Fruit fly (Drosophila melanogaster) whole organism, embryonic: ENCODE results near the gene Rbp1-like.

Source experiments
- ATbp ChIP-seq: fragments of 200-800 bp; sonication (Bioruptor generic); optimal IDR thresholded peaks from 2 replicates; lab custom pipeline; 2017; ENCODE audit warnings: missing biosample characterization, mild to moderate bottlenecking, missing genetic modification characterization, missing genetic modification reagents
- Abd-B ChIP-seq: fragments of 200-800 bp; sonication (Bioruptor generic); optimal IDR thresholded peaks from 2 replicates; lab custom pipeline; 2018; ENCODE audit warnings: missing biosample characterization, mild to moderate bottlenecking, missing genetic modification characterization, moderate library complexity
- Asciz ChIP-seq: fragments of 200-800 bp; sonication (Bioruptor generic); optimal IDR thresholded peaks from 2 replicates; lab custom pipeline; 2017; ENCODE audit warnings: missing biosample characterization, mild to moderate bottlenecking, missing genetic modification characterization, missing genetic modification reagents
- Atf6 ChIP-seq: fragments of 200-800 bp; sonication (Bioruptor generic); IDR thresholded peaks from 2 replicates; pipeline ENCODE4 v1.3.6; 2022; ENCODE audit warnings: missing biosample characterization, missing genetic modification characterization
- Awh ChIP-seq: fragments of 200-800 bp; sonication (Bioruptor generic); IDR thresholded peaks from 2 replicates; pipeline ENCODE4, ENCODE4 v1.3.6; 2022; ENCODE audit warnings: missing biosample characterization, missing genetic modification characterization
- Bdp1 ChIP-seq: fragments of 200-800 bp; sonication (Bioruptor generic); optimal IDR thresholded peaks from 3 replicates; lab custom pipeline; 2016; ENCODE audit warnings: missing biosample characterization, missing genetic modification characterization
- CG10959 ChIP-seq: fragments of 200-800 bp; sonication (Bioruptor generic); IDR thresholded peaks from 2 replicates; pipeline ENCODE4 v1.3.6; 2022; ENCODE audit warnings: missing biosample characterization, missing genetic modification characterization
- CG12155 ChIP-seq: fragments of 200-800 bp; sonication (Bioruptor generic); optimal IDR thresholded peaks from 3 replicates; lab custom pipeline; 2016; ENCODE audit warnings: missing biosample characterization, missing genetic modification characterization
- CG12219 ChIP-seq: fragments of 200-800 bp; sonication (Bioruptor generic); optimal IDR thresholded peaks from 3 replicates; lab custom pipeline; 2018; ENCODE audit warnings: missing biosample characterization, mild to moderate bottlenecking, missing genetic modification characterization
- CG14860 ChIP-seq: fragments of 200-800 bp; sonication (Bioruptor generic); IDR thresholded peaks from 3 replicates; pipeline ENCODE4 v1.3.6; 2022; ENCODE audit warnings: missing biosample characterization, missing genetic modification characterization; ENCODE audit not compliant: partially characterized antibody
- CG14965 ChIP-seq: fragments of 200-800 bp; sonication (Bioruptor generic); optimal IDR thresholded peaks from 2 replicates; lab custom pipeline; 2016; ENCODE audit warnings: missing biosample characterization, missing genetic modification characterization, borderline replicate concordance
- CG15696 ChIP-seq: fragments of 200-800 bp; sonication (Bioruptor generic); optimal IDR thresholded peaks from 2 replicates; lab custom pipeline; 2019; ENCODE audit warnings: missing biosample characterization, mild to moderate bottlenecking, missing genetic modification characterization, moderate library complexity
- CG16863 ChIP-seq: fragments of 200-800 bp; sonication (Bioruptor generic); optimal IDR thresholded peaks from 3 replicates; lab custom pipeline; 2016; ENCODE audit warnings: missing biosample characterization, missing genetic modification characterization
- CG17829 ChIP-seq: fragments of 200-800 bp; optimal IDR thresholded peaks from 2 replicates; lab custom pipeline; 2019; ENCODE audit warnings: missing biosample characterization, mild to moderate bottlenecking, missing genetic modification characterization, moderate library complexity
- CG2129 ChIP-seq: fragments of 200-800 bp; sonication (Bioruptor generic); IDR thresholded peaks from 2 replicates; pipeline ENCODE4 v1.3.6; 2022; ENCODE audit warnings: missing biosample characterization, missing genetic modification characterization; ENCODE audit not compliant: partially characterized antibody
- CG2199 ChIP-seq: fragments of 200-800 bp; sonication (Bioruptor generic); IDR thresholded peaks from 3 replicates; pipeline ENCODE4 v1.3.6; 2022; ENCODE audit warnings: missing biosample characterization, missing genetic modification characterization
- CG30020 ChIP-seq: fragments of 200-800 bp; optimal IDR thresholded peaks from 2 replicates; lab custom pipeline; 2019; ENCODE audit warnings: missing biosample characterization, mild to moderate bottlenecking, missing genetic modification characterization, moderate library complexity
- CG3995 ChIP-seq: fragments of 200-800 bp; sonication (Bioruptor generic); optimal IDR thresholded peaks from 3 replicates; lab custom pipeline; 2016; ENCODE audit warnings: missing biosample characterization, missing genetic modification characterization
- CG4404 ChIP-seq: fragments of 200-800 bp; sonication (Bioruptor generic); IDR thresholded peaks from 2 replicates; pipeline ENCODE4 v1.3.6; 2022; ENCODE audit warnings: missing biosample characterization, missing genetic modification characterization
- CG7987 ChIP-seq: fragments of 200-800 bp; sonication (Bioruptor generic); optimal IDR thresholded peaks from 2 replicates; lab custom pipeline; 2018; ENCODE audit warnings: missing biosample characterization, mild to moderate bottlenecking, missing genetic modification characterization, moderate library complexity
- Dll ChIP-seq: fragments of 200-800 bp; sonication (Bioruptor generic); IDR thresholded peaks from 4 replicates; pipeline ENCODE4 v1.3.6; 2022; ENCODE audit warnings: missing biosample characterization, missing genetic modification characterization; ENCODE audit not compliant: partially characterized antibody
- Ets65A ChIP-seq: fragments of 200-800 bp; sonication (Bioruptor generic); peaks from one replicate; lab custom pipeline; 2016; ENCODE audit warnings: missing biosample characterization, missing genetic modification characterization
- Ets97D ChIP-seq: fragments of 200-800 bp; sonication (Bioruptor generic); optimal IDR thresholded peaks from 3 replicates; lab custom pipeline; 2016; ENCODE audit warnings: missing biosample characterization, missing genetic modification characterization
- Lhr ChIP-seq: fragments of 200-800 bp; sonication (Bioruptor generic); optimal IDR thresholded peaks from 3 replicates; lab custom pipeline; 2017; ENCODE audit warnings: mild to moderate bottlenecking, missing biosample characterization, missing genetic modification reagents, missing genetic modification characterization
- Mad ChIP-seq: fragments of 200-800 bp; sonication (Bioruptor generic); optimal IDR thresholded peaks from 2 replicates; lab custom pipeline; 2016; ENCODE audit warnings: missing biosample characterization, missing genetic modification characterization
- Max ChIP-seq: fragments of 200-800 bp; sonication (Bioruptor generic); optimal IDR thresholded peaks from 2 replicates; lab custom pipeline; 2016; ENCODE audit warnings: missing biosample characterization, mild to moderate bottlenecking, missing genetic modification characterization
- Oli ChIP-seq: fragments of 200-800 bp; sonication (Bioruptor generic); optimal IDR thresholded peaks from 2 replicates; lab custom pipeline; 2018; ENCODE audit warnings: missing biosample characterization, mild to moderate bottlenecking, missing genetic modification characterization, moderate library complexity
- Xrp1 ChIP-seq: fragments of 200-800 bp; sonication (Bioruptor generic); IDR thresholded peaks from 2 replicates; pipeline ENCODE4 v1.3.6; 2022; ENCODE audit warnings: missing biosample characterization, missing genetic modification characterization
- bigmax ChIP-seq: fragments of 200-800 bp; sonication (Bioruptor generic); optimal IDR thresholded peaks from 2 replicates; lab custom pipeline; 2018; ENCODE audit warnings: missing biosample characterization, mild to moderate bottlenecking, missing genetic modification characterization
- chif ChIP-seq, 2 experiments: fragments of 200-800 bp; sonication (Bioruptor generic); optimal IDR thresholded peaks; 3 replicates each; lab custom pipeline; 2016; ENCODE audit warnings: missing biosample characterization in 2 of 2, missing genetic modification characterization in 2 of 2
- ci ChIP-seq: fragments of 200-800 bp; sonication (Bioruptor generic); IDR thresholded peaks from 3 replicates; pipeline ENCODE4 v1.3.6; 2022; ENCODE audit warnings: missing biosample characterization, missing genetic modification characterization
- crc ChIP-seq: fragments of 200-800 bp; sonication (Bioruptor generic); optimal IDR thresholded peaks from 2 replicates; lab custom pipeline; 2016; ENCODE audit warnings: missing biosample characterization, missing genetic modification characterization
- danr ChIP-seq: fragments of 200-800 bp; sonication (Bioruptor generic); IDR thresholded peaks from 2 replicates; pipeline ENCODE4 v1.3.6; 2022; ENCODE audit warnings: missing biosample characterization, missing genetic modification characterization
- dimm ChIP-seq: fragments of 200-800 bp; sonication (Bioruptor generic); IDR thresholded peaks from 2 replicates; pipeline ENCODE4 v1.3.6; 2022; ENCODE audit warnings: missing biosample characterization, missing genetic modification characterization
- ems ChIP-seq: fragments of 200-800 bp; sonication (Bioruptor generic); optimal IDR thresholded peaks from 3 replicates; lab custom pipeline; 2016; ENCODE audit warnings: missing biosample characterization, missing genetic modification characterization
- eyg ChIP-seq: fragments of 200-800 bp; sonication (Bioruptor generic); optimal IDR thresholded peaks from 3 replicates; lab custom pipeline; 2016; ENCODE audit warnings: missing biosample characterization, missing genetic modification characterization
- fd96Cb ChIP-seq: fragments of 200-800 bp; sonication (Bioruptor generic); optimal IDR thresholded peaks from 2 replicates; lab custom pipeline; 2018; ENCODE audit warnings: missing biosample characterization, mild to moderate bottlenecking, missing genetic modification characterization, moderate library complexity
- gce ChIP-seq: fragments of 200-800 bp; sonication (Bioruptor generic); IDR thresholded peaks from 3 replicates; pipeline ENCODE4 v1.3.6; 2022; ENCODE audit warnings: missing biosample characterization, missing genetic modification characterization
- gfzf ChIP-seq: fragments of 200-800 bp; sonication (Bioruptor generic); optimal IDR thresholded peaks from 2 replicates; lab custom pipeline; 2016; ENCODE audit warnings: missing biosample characterization, mild to moderate bottlenecking, missing genetic modification characterization, moderate library complexity
- klu ChIP-seq: fragments of 200-800 bp; sonication (Bioruptor generic); IDR thresholded peaks from 2 replicates; pipeline ENCODE4 v1.3.6; 2022; ENCODE audit warnings: missing biosample characterization, missing genetic modification characterization
- mam ChIP-seq: fragments of 200-800 bp; sonication (Bioruptor generic); optimal IDR thresholded peaks from 3 replicates; lab custom pipeline; 2016; ENCODE audit warnings: missing biosample characterization, missing genetic modification characterization
- pho ChIP-seq: fragments of 200-800 bp; sonication (Bioruptor generic); optimal IDR thresholded peaks from 2 replicates; lab custom pipeline; 2016; ENCODE audit warnings: missing biosample characterization, missing genetic modification characterization
- pzg ChIP-seq: fragments of 200-800 bp; sonication (Bioruptor generic); optimal IDR thresholded peaks from 3 replicates; lab custom pipeline; 2018; ENCODE audit warnings: missing biosample characterization, mild to moderate bottlenecking, missing genetic modification characterization, moderate library complexity
- ranshi ChIP-seq: fragments of 200-800 bp; sonication (Bioruptor generic); IDR thresholded peaks from 2 replicates; pipeline ENCODE4 v1.3.6; 2022; ENCODE audit warnings: missing biosample characterization, missing genetic modification characterization
- sim ChIP-seq: fragments of 200-800 bp; sonication (Bioruptor generic); IDR thresholded peaks from 2 replicates; pipeline ENCODE4 v1.3.6; 2022; ENCODE audit warnings: missing biosample characterization, missing genetic modification characterization
- slou ChIP-seq: fragments of 200-800 bp; sonication (Bioruptor generic); optimal IDR thresholded peaks from 3 replicates; lab custom pipeline; 2016; ENCODE audit warnings: missing biosample characterization, missing genetic modification characterization
- sna ChIP-seq: fragments of 200-800 bp; sonication (Bioruptor generic); IDR thresholded peaks from 2 replicates; pipeline ENCODE4 v1.3.6; 2022; ENCODE audit warnings: missing biosample characterization, missing genetic modification characterization; ENCODE audit not compliant: partially characterized antibody
- sob ChIP-seq: fragments of 200-800 bp; sonication (Bioruptor generic); IDR thresholded peaks from 2 replicates; pipeline ENCODE4 v1.3.6; 2022; ENCODE audit warnings: missing biosample characterization, missing genetic modification characterization
- ssp ChIP-seq: fragments of 200-800 bp; sonication (Bioruptor generic); IDR thresholded peaks from 2 replicates; pipeline ENCODE4 v1.3.6; 2022; ENCODE audit warnings: missing biosample characterization, missing genetic modification characterization
- zen2 ChIP-seq: fragments of 200-800 bp; sonication (Bioruptor generic); IDR thresholded peaks from 3 replicates; pipeline ENCODE4 v1.3.6; 2022; ENCODE audit warnings: missing biosample characterization, missing genetic modification characterization; ENCODE audit not compliant: partially characterized antibody
- zfh2 ChIP-seq: fragments of 200-800 bp; sonication (Bioruptor generic); optimal IDR thresholded peaks from 2 replicates; lab custom pipeline; 2016; ENCODE audit warnings: missing biosample characterization, missing genetic modification characterization

Gene Rbp1-like

DNA sequence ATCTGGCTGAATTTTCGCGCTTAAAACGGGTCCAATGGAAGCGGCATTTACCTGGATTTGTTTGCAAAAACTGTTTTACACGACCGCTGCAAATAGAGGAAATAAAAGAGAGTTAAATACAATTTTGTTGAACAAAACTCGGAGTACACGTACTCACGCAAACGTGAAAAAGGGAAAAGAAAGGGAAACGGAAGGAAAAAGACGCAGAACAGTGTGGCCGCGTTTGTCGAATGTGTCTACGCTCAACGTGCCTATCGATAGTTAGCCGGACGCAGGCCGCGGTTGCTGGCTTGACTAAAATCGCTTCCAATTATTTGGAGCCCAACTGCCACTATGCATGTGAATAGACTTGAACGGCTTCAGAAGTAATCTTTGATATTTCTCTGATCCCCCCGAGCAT lies 47.2 kb downstream of the Rbp1-like start, which contains the start of gene RpS15Aa (continued):
- 0 out of 2 replicates have a peak, but pooled peaks have one; percentile 18 for TF ChIP-seq CG2129 (GFP tag; lab: Robert Waterston, UW)
- peak; percentile 78 for TF ChIP-seq Asciz (GFP tag; lab: Kevin White, UChicago)
- TF ChIP-seq ci (GFP tag; lab: Robert Waterston, UW) = peak; percentile 96
- peak; percentile 79 for TF ChIP-seq pzg (GFP tag; lab: Kevin White, UChicago)
- peak; percentile 66 for TF ChIP-seq zfh2 (GFP tag; lab: Kevin White, UChicago)
- no peak for TF ChIP-seq Bdp1
- peak; percentile 81 for TF ChIP-seq gfzf
- peak; percentile 48; the same call in 1 of the 2 replicates for TF ChIP-seq CG10959 (GFP tag; lab: Robert Waterston, UW)
- TF ChIP-seq Ets97D (GFP tag; lab: Kevin White, UChicago) = peak; percentile 99
- peak; percentile 39 for TF ChIP-seq ems (GFP tag; lab: Kevin White, UChicago)
- TF ChIP-seq CG12155 = peak; percentile 27
- peak; percentile 58 for TF ChIP-seq CG17829 (tag; lab: Kevin White, UChicago)
- peak; percentile 51 for TF ChIP-seq ATbp (GFP tag; lab: Kevin White, UChicago)
- TF ChIP-seq ssp = peak; percentile 70
- peak; percentile 99 for TF ChIP-seq Ets65A (GFP tag; lab: Kevin White, UChicago)
- TF ChIP-seq zen2 = no peak
- peak; percentile 68 for TF ChIP-seq CG3995 (GFP tag; lab: Kevin White, UChicago)
- no peak for TF ChIP-seq CG15696
- TF ChIP-seq crc (GFP tag; lab: Kevin White, UChicago) = peak; percentile 56
- peak; percentile 73 for TF ChIP-seq mam (GFP tag; lab: Kevin White, UChicago)
- peak; percentile 89 for TF ChIP-seq CG2199 (GFP tag; lab: Robert Waterston, UW)
- TF ChIP-seq klu (GFP tag; lab: Robert Waterston, UW) = no peak
- TF ChIP-seq fd96Cb (tag; lab: Kevin White, UChicago) = no peak
- TF ChIP-seq slou (GFP tag; lab: Kevin White, UChicago) = peak; percentile 59
- TF ChIP-seq danr (GFP tag; lab: Robert Waterston, UW) = peak; percentile 45; the same call in 1 of the 2 replicates
- TF ChIP-seq sob (GFP tag; lab: Robert Waterston, UW) = peak; percentile 83
- peak; percentile 37; the same call in 2 of the 3 replicates for TF ChIP-seq CG14860
- TF ChIP-seq bigmax (GFP tag; lab: Kevin White, UChicago) = peak; percentile 38
- TF ChIP-seq sim (GFP tag; lab: Robert Waterston, UW) = no peak; the same call in 1 of the 2 replicates
- TF ChIP-seq Lhr (GFP tag; lab: Kevin White, UChicago) = peak; percentile 67
- TF ChIP-seq Oli (tag; lab: Kevin White, UChicago) = peak; percentile 14
- no peak for TF ChIP-seq sna (GFP tag; lab: Robert Waterston, UW)
- no peak for TF ChIP-seq Max
- peak; percentile 78 for TF ChIP-seq pho (GFP tag; lab: Kevin White, UChicago)
- TF ChIP-seq Dll (GFP tag; lab: Robert Waterston, UW) = no peak
- peak; percentile 69 for TF ChIP-seq Atf6 (GFP tag; lab: Robert Waterston, UW)
- peak; percentile 56 for TF ChIP-seq dimm (GFP tag; lab: Robert Waterston, UW)
- peak; percentile 53 for TF ChIP-seq CG14965 (GFP tag; lab: Kevin White, UChicago)
- TF ChIP-seq Abd-B (GFP tag; lab: Kevin White, UChicago) = peak; percentile 37
- TF ChIP-seq gce = peak; percentile 85
- no peak for TF ChIP-seq CG30020
- TF ChIP-seq CG7987 (GFP tag; lab: Kevin White, UChicago) = peak; percentile 89
- TF ChIP-seq ranshi (GFP tag; lab: Robert Waterston, UW) = peak; percentile 81
- peak; percentile 66 for TF ChIP-seq CG16863 (GFP tag; lab: Kevin White, UChicago)
- TF ChIP-seq Mad (GFP tag; lab: Kevin White, UChicago) = peak; percentile 81
- TF ChIP-seq Awh (GFP tag; lab: Robert Waterston, UW) = peak; percentile 62
- no peak for TF ChIP-seq Xrp1 (GFP tag; lab: Robert Waterston, UW)
- peak; percentile 50 to 77 for TF ChIP-seq chif (GFP tag; optimal IDR thresholded peaks at IDR 0.05; lab: Kevin White, UChicago)
- TF ChIP-seq CG4404 (GFP tag; lab: Robert Waterston, UW) = 0 out of 2 replicates have a peak, but pooled peaks have one; percentile 21
- peak; percentile 66 for TF ChIP-seq CG12219 (GFP tag; lab: Kevin White, UChicago)
- TF ChIP-seq eyg (GFP tag; lab: Kevin White, UChicago) = peak; percentile 76
